Worm (Caenorhabditis elegans): ENCODE results near the gene K07C11.8.

The K07C11.8 gene

DNA sequence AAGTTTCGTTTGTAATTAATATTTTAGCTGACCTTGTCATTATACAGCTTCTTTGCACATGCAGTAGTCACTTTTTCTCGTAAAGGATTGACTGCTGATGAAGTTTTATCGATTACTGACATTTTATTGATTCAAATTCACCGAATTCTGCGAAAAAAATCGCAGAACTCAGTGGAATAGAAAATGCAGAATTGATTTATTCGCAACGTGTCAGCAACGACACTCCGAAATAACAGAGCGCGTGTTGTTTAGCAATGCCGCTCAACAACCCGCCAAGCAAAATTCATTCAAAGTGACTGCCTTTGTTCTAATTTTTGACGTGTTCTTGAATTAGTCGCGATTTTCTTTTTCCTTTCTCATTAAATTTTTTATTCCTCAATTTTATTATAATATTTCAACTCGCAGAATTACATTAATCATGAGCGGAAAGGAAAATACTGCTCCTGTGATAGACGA, 3.4 kb upstream of the K07C11.8 start, which contains the start of the genes cogc-6 and air-1:
Gene cogc-6, minus strand, starts transcription at position 234 of the 456 bp plus-strand sequence.
Gene air-1, plus strand, starts transcription at position 406 of the 456 bp plus-strand sequence.
- TF ChIP-seq pros-1 (tag; optimal IDR thresholded peaks at IDR 0.05) (no peak), ref-2 (tag; optimal IDR thresholded peaks at IDR 0.05) (no peak), Y22D7AL.16 (tag; optimal IDR thresholded peaks at IDR 0.05) (no peak), sdc-2 (tag; optimal IDR thresholded peaks at IDR 0.05) (no peak), pqm-1 (tag; optimal IDR thresholded peaks at IDR 0.05) (no peak), pha-2 (tag; optimal IDR thresholded peaks at IDR 0.05) (no peak), lin-11 (tag; optimal IDR thresholded peaks at IDR 0.05) (no peak), ceh-24 (tag; optimal IDR thresholded peaks at IDR 0.05) (no peak), hlh-30 (tag; optimal IDR thresholded peaks at IDR 0.05; ENCODE audit: insufficient read depth) (no peak)

DNA sequence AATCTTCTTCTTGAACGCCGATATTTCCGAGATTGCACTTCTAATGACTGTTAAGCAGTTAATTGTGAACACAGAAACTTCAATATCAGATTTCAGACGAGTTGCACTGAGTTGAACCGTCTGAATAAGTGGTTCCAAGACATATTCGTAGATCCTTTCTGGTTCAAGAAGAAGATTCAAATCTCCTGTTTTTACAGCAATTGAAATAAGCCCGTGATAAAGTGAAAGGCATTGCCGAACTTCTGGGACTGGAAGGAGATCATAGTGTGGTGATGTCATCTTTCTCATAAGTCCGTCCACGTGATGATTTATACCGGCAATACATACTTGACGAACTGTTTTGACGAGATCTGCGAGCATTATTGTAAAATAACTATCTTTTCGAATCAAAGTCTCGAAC, 1.9 kb upstream of the K07C11.8 start:
- TF ChIP-seq tbx-7 (tag; optimal IDR thresholded peaks at IDR 0.05) (no peak), ceh-9 (tag; optimal IDR thresholded peaks at IDR 0.05) (no peak), dmd-4 (tag; optimal IDR thresholded peaks at IDR 0.05; ENCODE audit: borderline replicate concordance) (no peak), T23F11.4 (GFP tag; optimal IDR thresholded peaks at IDR 0.05) (no peak), unc-3 (GFP tag; conservative IDR thresholded peaks at IDR 0.05) (no peak), unc-3 (tag; optimal IDR thresholded peaks at IDR 0.05) (no peak), npax-4 (tag; optimal IDR thresholded peaks at IDR 0.05) (no peak), lin-11 (tag; optimal IDR thresholded peaks at IDR 0.05) (no peak), K09A11.1 (tag; optimal IDR thresholded peaks at IDR 0.05; ENCODE audit: insufficient read depth) (no peak), K02D7.2 (tag; optimal IDR thresholded peaks at IDR 0.05) (no peak), ref-2 (tag; optimal IDR thresholded peaks at IDR 0.05) (no peak), nhr-232 (tag; optimal IDR thresholded peaks at IDR 0.05) (no peak), pqm-1 (tag; optimal IDR thresholded peaks at IDR 0.05) (no peak), ceh-31 (tag; optimal IDR thresholded peaks at IDR 0.05) (no peak), pha-4 (tag; optimal IDR thresholded peaks at IDR 0.05) (no peak), pag-3 (tag; optimal IDR thresholded peaks at IDR 0.05; ENCODE audit: borderline replicate concordance) (no peak)

DNA sequence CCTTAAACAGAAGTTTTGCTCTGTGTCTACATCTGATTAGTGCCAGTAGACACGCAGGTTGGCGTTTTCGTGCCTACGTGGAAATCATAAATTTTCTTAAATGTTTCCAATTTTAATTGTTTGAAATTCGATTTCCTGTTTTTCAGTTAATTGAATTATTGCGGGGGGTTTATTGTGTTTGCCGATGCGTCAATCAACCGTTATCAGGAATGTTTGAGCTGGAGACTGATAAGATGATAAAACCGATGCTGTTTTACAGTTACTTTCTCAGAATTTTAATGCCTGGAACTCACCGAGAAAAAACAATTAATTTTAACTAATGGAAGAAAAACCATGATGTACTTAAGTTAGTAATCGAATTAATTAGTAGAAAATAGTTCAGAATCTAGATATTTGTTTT, 566 bp downstream of the K07C11.8 start:
- TF ChIP-seq ceh-9 (tag; optimal IDR thresholded peaks at IDR 0.05) (no peak), rnt-1 (tag; optimal IDR thresholded peaks at IDR 0.05) (no peak), elt-2 (tag; optimal IDR thresholded peaks at IDR 0.05) (peak; percentile 87), ama-1 (optimal IDR thresholded peaks at IDR 0.05) (no peak), nhr-232 (tag; optimal IDR thresholded peaks at IDR 0.05) (no peak)

DNA sequence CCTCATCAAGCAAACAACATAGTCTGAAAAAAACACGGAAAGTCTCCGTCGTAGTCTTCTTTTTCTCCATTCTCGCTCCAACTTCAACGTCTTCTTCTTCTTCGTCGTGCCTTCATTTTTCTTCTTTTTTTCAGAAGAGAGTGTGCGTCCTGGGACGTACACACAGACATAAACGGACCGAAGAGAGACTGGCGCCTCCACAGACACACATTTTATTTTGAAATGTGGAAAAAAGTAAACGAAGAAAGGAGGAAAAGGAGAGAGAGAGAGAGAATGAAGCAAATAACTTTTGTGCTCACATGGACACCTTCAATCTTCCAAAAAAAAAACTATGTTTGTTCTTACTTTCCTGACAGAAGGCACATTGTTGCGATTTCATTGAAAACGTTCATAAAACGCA, 2.5 kb downstream of the K07C11.8 start:
- TF ChIP-seq pha-4 (tag; optimal IDR thresholded peaks at IDR 0.05) = no peak

DNA sequence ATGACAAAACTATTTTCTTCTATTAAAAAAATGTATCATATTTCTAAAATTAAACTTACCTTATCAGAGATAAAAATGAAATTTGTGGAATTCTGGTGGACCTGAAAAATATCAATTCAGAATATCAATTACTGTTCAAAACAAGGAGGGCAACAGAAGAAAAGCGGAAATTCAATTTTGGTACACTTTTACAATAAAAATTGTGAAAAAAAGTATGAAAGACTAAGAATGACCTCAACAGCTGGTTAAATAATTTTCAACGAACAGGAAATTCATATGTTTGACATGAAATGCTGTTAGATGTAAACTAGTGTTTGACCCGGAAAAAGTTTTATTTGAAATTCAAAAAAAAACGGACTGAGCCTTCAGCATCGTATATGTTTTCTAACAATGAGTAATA, 3.8 kb downstream of the K07C11.8 start, which contains the start of gene K07C11.7:
Gene K07C11.7, minus strand, starts transcription at position 101 of the 400 bp plus-strand sequence.
- TF ChIP-seq fax-1 (tag; optimal IDR thresholded peaks at IDR 0.05) (no peak), tbx-2 (tag; optimal IDR thresholded peaks at IDR 0.05) (no peak), syd-9 (tag; optimal IDR thresholded peaks at IDR 0.05) (no peak), pros-1 (tag; optimal IDR thresholded peaks at IDR 0.05) (no peak), ceh-24 (tag; optimal IDR thresholded peaks at IDR 0.05) (no peak), sox-4 (tag; optimal IDR thresholded peaks at IDR 0.05) (no peak), hlh-30 (tag; optimal IDR thresholded peaks at IDR 0.05; ENCODE audit: insufficient read depth) (no peak), dve-1 (tag; optimal IDR thresholded peaks at IDR 0.05) (no peak), K09A11.1 (tag; optimal IDR thresholded peaks at IDR 0.05; ENCODE audit: insufficient read depth) (no peak), ceh-19 (GFP tag; optimal IDR thresholded peaks at IDR 0.05) (no peak), nhr-11 (tag; optimal IDR thresholded peaks at IDR 0.05) (no peak), unc-42 (tag; optimal IDR thresholded peaks at IDR 0.05) (no peak)
